Fruit fly (Drosophila melanogaster) whole organism, prepupa: ENCODE measurements around the gene CG43149.

Experiments used
- CG10669 ChIP-seq: fragments of 200-800 bp; sonication (Bioruptor generic); optimal IDR thresholded peaks from 3 replicates; lab custom pipeline; 2018; ENCODE audit warnings: missing biosample characterization, mild to moderate bottlenecking, missing genetic modification characterization, moderate library complexity
- CG11902 ChIP-seq: fragments of 200-800 bp; sonication (Bioruptor generic); optimal IDR thresholded peaks from 3 replicates; lab custom pipeline; 2016; ENCODE audit warnings: missing biosample characterization, missing genetic modification characterization
- CG15336 ChIP-seq: fragments of 200-800 bp; sonication (Bioruptor generic); IDR thresholded peaks from 2 replicates; pipeline ENCODE4 v1.3.6; 2022; ENCODE audit warnings: missing biosample characterization, missing genetic modification characterization
- CG1621 ChIP-seq: fragments of 200-800 bp; sonication (Bioruptor generic); optimal IDR thresholded peaks from 3 replicates; lab custom pipeline; 2018; ENCODE audit warnings: missing biosample characterization, mild to moderate bottlenecking, missing genetic modification characterization
- CG3032 ChIP-seq: fragments of 200-800 bp; optimal IDR thresholded peaks from 2 replicates; lab custom pipeline; 2019; ENCODE audit warnings: missing biosample characterization, mild to moderate bottlenecking, missing genetic modification characterization, moderate library complexity
- CG31627 ChIP-seq: fragments of 200-800 bp; sonication (Bioruptor generic); optimal IDR thresholded peaks from 3 replicates; lab custom pipeline; 2016; ENCODE audit warnings: missing biosample characterization, missing genetic modification characterization
- CG32006 ChIP-seq: fragments of 200-800 bp; sonication (Bioruptor generic); optimal IDR thresholded peaks from 3 replicates; lab custom pipeline; 2017; ENCODE audit warnings: missing biosample characterization, mild to moderate bottlenecking, missing genetic modification characterization
- CG3919 ChIP-seq: fragments of 200-800 bp; sonication (Bioruptor generic); optimal IDR thresholded peaks from 3 replicates; lab custom pipeline; 2016; ENCODE audit warnings: missing biosample characterization, missing genetic modification characterization
- CG4318 ChIP-seq: fragments of 200-800 bp; sonication (Bioruptor generic); optimal IDR thresholded peaks from 3 replicates; lab custom pipeline; 2017; ENCODE audit warnings: missing biosample characterization, mild to moderate bottlenecking, missing genetic modification characterization
- CG6163 ChIP-seq: fragments of 200-800 bp; sonication (Bioruptor generic); IDR thresholded peaks from 3 replicates; pipeline ENCODE4 v1.3.6; 2022; ENCODE audit warnings: missing biosample characterization, missing genetic modification characterization
- CG6276 ChIP-seq: fragments of 200-800 bp; sonication (Bioruptor generic); optimal IDR thresholded peaks from 2 replicates; lab custom pipeline; 2017; ENCODE audit warnings: missing biosample characterization, mild to moderate bottlenecking, missing genetic modification characterization
- CG6854 ChIP-seq: fragments of 200-800 bp; sonication (Bioruptor generic); optimal IDR thresholded peaks from 2 replicates; lab custom pipeline; 2017; ENCODE audit warnings: missing biosample characterization, mild to moderate bottlenecking, missing genetic modification characterization
- CG7368 ChIP-seq: fragments of 200-800 bp; sonication (Bioruptor generic); optimal IDR thresholded peaks from 3 replicates; lab custom pipeline; 2016; ENCODE audit warnings: missing biosample characterization, missing genetic modification characterization
- CG8119 ChIP-seq: fragments of 200-800 bp; sonication (Bioruptor generic); IDR thresholded peaks from 3 replicates; pipeline ENCODE4 v1.3.6; 2022; ENCODE audit warnings: missing biosample characterization, missing genetic modification characterization
- CG8319 ChIP-seq: fragments of 200-800 bp; sonication (Bioruptor generic); optimal IDR thresholded peaks from 3 replicates; lab custom pipeline; 2016; ENCODE audit warnings: missing biosample characterization, missing genetic modification characterization
- CG8632 ChIP-seq: fragments of 200-800 bp; sonication (Bioruptor generic); optimal IDR thresholded peaks from 3 replicates; lab custom pipeline; 2016; ENCODE audit warnings: missing biosample characterization, missing genetic modification characterization
- CG9139 ChIP-seq: fragments of 200-800 bp; sonication (Bioruptor generic); optimal IDR thresholded peaks from 3 replicates; lab custom pipeline; 2017; ENCODE audit warnings: missing biosample characterization, mild to moderate bottlenecking, missing genetic modification characterization
- Eip78C ChIP-seq: fragments of 200-800 bp; sonication (Bioruptor generic); peaks from one replicate; lab custom pipeline; 2016; ENCODE audit warnings: missing biosample characterization, missing genetic modification characterization
- Eip93F ChIP-seq: fragments of 200-800 bp; sonication (Bioruptor generic); optimal IDR thresholded peaks from 2 replicates; lab custom pipeline; 2016; ENCODE audit warnings: missing biosample characterization, mild to moderate bottlenecking, missing genetic modification characterization
- Ets21C ChIP-seq: fragments of 200-800 bp; sonication (Bioruptor generic); optimal IDR thresholded peaks from 3 replicates; lab custom pipeline; 2016; ENCODE audit warnings: missing biosample characterization, missing genetic modification characterization
- Ets96B ChIP-seq: fragments of 200-800 bp; optimal IDR thresholded peaks from 2 replicates; lab custom pipeline; 2019; ENCODE audit warnings: missing biosample characterization, mild to moderate bottlenecking, missing genetic modification characterization, moderate library complexity
- Gug ChIP-seq: fragments of 200-800 bp; sonication (Bioruptor generic); IDR thresholded peaks from 2 replicates; pipeline ENCODE4 v1.3.6; 2022; ENCODE audit warnings: missing biosample characterization, missing genetic modification characterization
- Hr39 ChIP-seq: fragments of 200-800 bp; sonication (Bioruptor generic); optimal IDR thresholded peaks from 2 replicates; lab custom pipeline; 2016; ENCODE audit warnings: missing biosample characterization, missing genetic modification characterization
- Hr4 ChIP-seq: fragments of 200-800 bp; sonication (Bioruptor generic); optimal IDR thresholded peaks from 3 replicates; lab custom pipeline; 2016; ENCODE audit warnings: missing biosample characterization, missing genetic modification characterization
- OdsH ChIP-seq: fragments of 200-800 bp; sonication (Bioruptor generic); optimal IDR thresholded peaks from 3 replicates; lab custom pipeline; 2016; ENCODE audit warnings: missing biosample characterization, missing genetic modification characterization
- Smox ChIP-seq: fragments of 200-800 bp; sonication (Bioruptor generic); optimal IDR thresholded peaks from 3 replicates; lab custom pipeline; 2016; ENCODE audit warnings: missing biosample characterization, missing genetic modification characterization
- Sox14 ChIP-seq: fragments of 200-800 bp; sonication (Bioruptor generic); optimal IDR thresholded peaks from 3 replicates; lab custom pipeline; 2016; ENCODE audit warnings: missing biosample characterization, missing genetic modification characterization
- Sox15 ChIP-seq: fragments of 200-800 bp; sonication (Bioruptor generic); optimal IDR thresholded peaks from 3 replicates; lab custom pipeline; 2016; ENCODE audit warnings: missing biosample characterization, missing genetic modification characterization
- achi ChIP-seq: fragments of 200-800 bp; sonication (Bioruptor generic); optimal IDR thresholded peaks from 3 replicates; lab custom pipeline; 2016; ENCODE audit warnings: missing biosample characterization, missing genetic modification characterization
- acj6 ChIP-seq: fragments of 200-800 bp; sonication (Bioruptor generic); optimal IDR thresholded peaks from 3 replicates; lab custom pipeline; 2016; ENCODE audit warnings: missing biosample characterization, missing genetic modification characterization
- cyc ChIP-seq: fragments of 200-800 bp; sonication (Bioruptor generic); optimal IDR thresholded peaks from 3 replicates; lab custom pipeline; 2016; ENCODE audit warnings: missing biosample characterization, missing genetic modification characterization
- dac ChIP-seq: fragments of 200-800 bp; sonication (Bioruptor generic); optimal IDR thresholded peaks from 2 replicates; lab custom pipeline; 2017; ENCODE audit warnings: missing biosample characterization, mild to moderate bottlenecking, missing genetic modification characterization
- dsx ChIP-seq: fragments of 200-800 bp; optimal IDR thresholded peaks from 3 replicates; lab custom pipeline; 2019; ENCODE audit warnings: missing biosample characterization, mild to moderate bottlenecking, missing genetic modification characterization, moderate library complexity; ENCODE audit not compliant: poor library complexity, severe bottlenecking
- fd59A ChIP-seq: fragments of 200-800 bp; sonication (Bioruptor generic); optimal IDR thresholded peaks from 2 replicates; lab custom pipeline; 2017; ENCODE audit warnings: missing biosample characterization, mild to moderate bottlenecking, missing genetic modification characterization, missing genetic modification reagents
- pdm3 ChIP-seq: fragments of 200-800 bp; sonication (Bioruptor generic); optimal IDR thresholded peaks from 3 replicates; lab custom pipeline; 2016; ENCODE audit warnings: missing biosample characterization, missing genetic modification characterization
- spab ChIP-seq: fragments of 200-800 bp; sonication (Bioruptor generic); optimal IDR thresholded peaks from 2 replicates; lab custom pipeline; 2017; ENCODE audit warnings: missing biosample characterization, mild to moderate bottlenecking, missing genetic modification characterization, missing genetic modification reagents
- ss ChIP-seq, 2 experiments: fragments of 200-800 bp; sonication (Bioruptor generic); optimal IDR thresholded peaks; 2 replicates in 1 of 2; 3 replicates in 1 of 2; lab custom pipeline; 2017 to 2018; ENCODE audit warnings: mild to moderate bottlenecking in 2 of 2, missing biosample characterization in 2 of 2, missing genetic modification characterization in 2 of 2, moderate library complexity in 1 of 2
- svp ChIP-seq: fragments of 200-800 bp; sonication (Bioruptor generic); peaks from one replicate; lab custom pipeline; 2016; ENCODE audit warnings: missing biosample characterization, missing genetic modification characterization
- topi ChIP-seq: fragments of 200-800 bp; sonication (Bioruptor generic); optimal IDR thresholded peaks from 3 replicates; lab custom pipeline; 2016; ENCODE audit warnings: missing biosample characterization, missing genetic modification characterization
- vri ChIP-seq: fragments of 200-800 bp; sonication (Bioruptor generic); optimal IDR thresholded peaks from 3 replicates; lab custom pipeline; 2016; ENCODE audit warnings: missing biosample characterization, mild to moderate bottlenecking, missing genetic modification characterization

CG43149 gene

dm6 chr3L:54651-55050, at the start of gene CG43149:
Gene CG43149 (minus strand): TSS chr3L:54751.
- TF ChIP-seq CG9139 (no peak), Hr39 (GFP tag; lab: Kevin White, UChicago) (no peak), CG11902 (GFP tag; lab: Kevin White, UChicago) (no peak), achi (GFP tag; lab: Kevin White, UChicago) (no peak), fd59A (GFP tag; lab: Kevin White, UChicago) (no peak), CG8319 (GFP tag; lab: Kevin White, UChicago) (no peak), Ets96B (tag; lab: Kevin White, UChicago) (no peak), spab (GFP tag; lab: Kevin White, UChicago) (no peak), CG10669 (no peak), topi (GFP tag; lab: Kevin White, UChicago) (no peak), CG32006 (no peak), acj6 (no peak), CG1621 (tag; lab: Kevin White, UChicago) (no peak), CG6163 (GFP tag; lab: Robert Waterston, UW) (no peak), Hr4 (GFP tag; lab: Kevin White, UChicago) (no peak)

- TF ChIP-seq Sox14, result no peak
- TF ChIP-seq Smox (GFP tag; lab: Kevin White, UChicago), result no peak
- no peak for TF ChIP-seq CG8632 (GFP tag; lab: Kevin White, UChicago)
- no peak for TF ChIP-seq CG6854 (GFP tag; lab: Kevin White, UChicago)
- TF ChIP-seq dsx (GFP tag; lab: Kevin White, UChicago), result no peak
- TF ChIP-seq ss (GFP tag; optimal IDR thresholded peaks at IDR 0.05; lab: Kevin White, UChicago), result no peak
- TF ChIP-seq CG3919, result no peak
- no peak for TF ChIP-seq CG10669
- TF ChIP-seq Sox15 (GFP tag; lab: Kevin White, UChicago), result no peak
- TF ChIP-seq CG15336 (GFP tag; lab: Robert Waterston, UW), result no peak
- no peak for TF ChIP-seq CG6276 (GFP tag; lab: Kevin White, UChicago)
- no peak for TF ChIP-seq acj6
- no peak for TF ChIP-seq Eip93F (GFP tag; lab: Kevin White, UChicago)
- TF ChIP-seq Ets21C (GFP tag; lab: Kevin White, UChicago), result no peak
- TF ChIP-seq dac, result no peak
- TF ChIP-seq vri (GFP tag; lab: Kevin White, UChicago), result no peak
- TF ChIP-seq achi (GFP tag; lab: Kevin White, UChicago), result no peak
These were observed 49.5 kb upstream of the CG43149 start for dm6 chr3L:104076-104475.

dm6 chr3L:98275-98674, 43.7 kb upstream of the CG43149 start, which contains the start of gene CG12483:
Gene CG12483 (minus strand): TSS chr3L:98375.
- TF ChIP-seq CG8319 (GFP tag; lab: Kevin White, UChicago) (no peak), CG31627 (GFP tag; lab: Kevin White, UChicago) (no peak), CG8632 (GFP tag; lab: Kevin White, UChicago) (no peak), Eip78C (GFP tag; lab: Kevin White, UChicago) (no peak), Gug (GFP tag; lab: Robert Waterston, UW) (no peak), CG7368 (no peak), Ets21C (GFP tag; lab: Kevin White, UChicago) (no peak), Ets96B (tag; lab: Kevin White, UChicago) (no peak), topi (GFP tag; lab: Kevin White, UChicago) (no peak), CG1621 (tag; lab: Kevin White, UChicago) (no peak), pdm3 (GFP tag; lab: Kevin White, UChicago) (no peak), CG8119 (GFP tag; lab: Robert Waterston, UW) (no peak), OdsH (no peak), svp (GFP tag; lab: Kevin White, UChicago) (no peak), CG3032 (tag; lab: Kevin White, UChicago) (no peak), cyc (GFP tag; lab: Kevin White, UChicago) (no peak), Eip93F (GFP tag; lab: Kevin White, UChicago) (no peak), CG4318 (GFP tag; lab: Kevin White, UChicago) (no peak), Sox15 (GFP tag; lab: Kevin White, UChicago) (no peak), Smox (GFP tag; lab: Kevin White, UChicago) (no peak)
